Fruit fly (Drosophila melanogaster) whole organism, embryonic: ENCODE data around the gene CG13081.

Source experiments
- Abd-B ChIP-seq: fragments of 200-800 bp; sonication (Bioruptor generic); optimal IDR thresholded peaks from 2 replicates; lab custom pipeline; 2018; ENCODE audit warnings: missing biosample characterization, mild to moderate bottlenecking, missing genetic modification characterization, moderate library complexity
- Asciz ChIP-seq: fragments of 200-800 bp; sonication (Bioruptor generic); optimal IDR thresholded peaks from 2 replicates; lab custom pipeline; 2017; ENCODE audit warnings: missing biosample characterization, mild to moderate bottlenecking, missing genetic modification characterization, missing genetic modification reagents
- Atf-2 ChIP-seq: fragments of 200-800 bp; sonication (Bioruptor generic); optimal IDR thresholded peaks from 2 replicates; lab custom pipeline; 2016; ENCODE audit warnings: missing biosample characterization, missing genetic modification characterization
- C15 ChIP-seq: fragments of 200-800 bp; sonication (Bioruptor generic); IDR thresholded peaks from 3 replicates; pipeline ENCODE4 v1.3.6; 2022; ENCODE audit warnings: missing biosample characterization, missing genetic modification characterization
- CG10147 ChIP-seq: fragments of 200-800 bp; sonication (Bioruptor generic); optimal IDR thresholded peaks from 2 replicates; lab custom pipeline; 2019; ENCODE audit warnings: missing biosample characterization, mild to moderate bottlenecking, missing genetic modification characterization, moderate library complexity
- CG11093 ChIP-seq: fragments of 200-800 bp; sonication (Bioruptor generic); IDR thresholded peaks from 3 replicates; pipeline ENCODE4 v1.3.6; 2022; ENCODE audit warnings: missing biosample characterization, missing genetic modification characterization
- CG11695 ChIP-seq: fragments of 200-800 bp; sonication (Bioruptor generic); IDR thresholded peaks from 3 replicates; pipeline ENCODE4 v1.3.6; 2022; ENCODE audit warnings: missing biosample characterization, missing genetic modification characterization
- CG12299 ChIP-seq: fragments of 200-800 bp; sonication (Bioruptor generic); optimal IDR thresholded peaks from 2 replicates; lab custom pipeline; 2018; ENCODE audit warnings: missing biosample characterization, mild to moderate bottlenecking, missing genetic modification characterization
- CG14710 ChIP-seq: fragments of 200-800 bp; sonication (Bioruptor generic); optimal IDR thresholded peaks from 3 replicates; lab custom pipeline; 2019; ENCODE audit warnings: missing biosample characterization, mild to moderate bottlenecking, missing genetic modification characterization, moderate library complexity
- CG17328 ChIP-seq: fragments of 200-800 bp; sonication (Bioruptor generic); IDR thresholded peaks from 2 replicates; pipeline ENCODE4 v1.3.6; 2022; ENCODE audit warnings: missing biosample characterization, missing genetic modification characterization
- CG18011 ChIP-seq: fragments of 200-800 bp; sonication (Bioruptor generic); optimal IDR thresholded peaks from 2 replicates; lab custom pipeline; 2017; ENCODE audit warnings: missing biosample characterization, missing genetic modification characterization, mild to moderate bottlenecking, moderate library complexity, missing genotype
- CG2116 ChIP-seq: fragments of 200-800 bp; sonication (Bioruptor generic); optimal IDR thresholded peaks from 3 replicates; lab custom pipeline; 2018; ENCODE audit warnings: missing biosample characterization, mild to moderate bottlenecking, missing genetic modification characterization
- CG2202 ChIP-seq: fragments of 200-800 bp; sonication (Bioruptor generic); optimal IDR thresholded peaks from 2 replicates; lab custom pipeline; 2018; ENCODE audit warnings: missing biosample characterization, mild to moderate bottlenecking, missing genetic modification characterization
- CG4328 ChIP-seq: fragments of 200-800 bp; sonication (Bioruptor generic); optimal IDR thresholded peaks from 3 replicates; lab custom pipeline; 2017; ENCODE audit warnings: missing biosample characterization, missing genetic modification reagents, missing genetic modification characterization
- CG4404 ChIP-seq: fragments of 200-800 bp; sonication (Bioruptor generic); IDR thresholded peaks from 2 replicates; pipeline ENCODE4 v1.3.6; 2022; ENCODE audit warnings: missing biosample characterization, missing genetic modification characterization
- CG4820 ChIP-seq: fragments of 200-800 bp; sonication (Bioruptor generic); optimal IDR thresholded peaks from 3 replicates; lab custom pipeline; 2016; ENCODE audit warnings: missing biosample characterization, missing genetic modification characterization
- CG6765 ChIP-seq: fragments of 200-800 bp; sonication (Bioruptor generic); optimal IDR thresholded peaks from 3 replicates; lab custom pipeline; 2017; ENCODE audit warnings: missing biosample characterization, mild to moderate bottlenecking, missing genetic modification characterization
- CG7745 ChIP-seq: fragments of 200-800 bp; sonication (Bioruptor generic); optimal IDR thresholded peaks from 2 replicates; lab custom pipeline; 2018; ENCODE audit warnings: missing biosample characterization, mild to moderate bottlenecking, missing genetic modification characterization, moderate library complexity
- CG8089 ChIP-seq: fragments of 200-800 bp; sonication (Bioruptor generic); optimal IDR thresholded peaks from 3 replicates; lab custom pipeline; 2016; ENCODE audit warnings: missing biosample characterization, missing genetic modification characterization
- CG8281 ChIP-seq: fragments of 200-800 bp; sonication (Bioruptor generic); optimal IDR thresholded peaks from 2 replicates; lab custom pipeline; 2018; ENCODE audit warnings: missing biosample characterization, mild to moderate bottlenecking, missing genetic modification characterization, moderate library complexity
- CG8924 ChIP-seq: fragments of 200-800 bp; optimal IDR thresholded peaks from 3 replicates; lab custom pipeline; 2019; ENCODE audit warnings: missing biosample characterization, mild to moderate bottlenecking, missing genetic modification characterization, moderate library complexity
- CG9727 ChIP-seq: fragments of 200-800 bp; sonication (Bioruptor generic); optimal IDR thresholded peaks from 3 replicates; lab custom pipeline; 2017; ENCODE audit warnings: missing biosample characterization, mild to moderate bottlenecking, missing genetic modification characterization
- CG9932 ChIP-seq: fragments of 200-800 bp; sonication (Bioruptor generic); IDR thresholded peaks from 2 replicates; pipeline ENCODE4 v1.3.6; 2022; ENCODE audit warnings: missing biosample characterization, missing genetic modification characterization
- Camta ChIP-seq: fragments of 200-800 bp; sonication (Bioruptor generic); optimal IDR thresholded peaks from 2 replicates; lab custom pipeline; 2016; ENCODE audit warnings: missing biosample characterization, missing genetic modification characterization
- CkIIα-i1 ChIP-seq: fragments of 200-800 bp; sonication (Bioruptor generic); IDR thresholded peaks from 2 replicates; pipeline ENCODE4 v1.3.6; 2022; ENCODE audit warnings: missing biosample characterization, missing genetic modification characterization
- Dip2 ChIP-seq: fragments of 200-800 bp; sonication (Bioruptor generic); IDR thresholded peaks from 2 replicates; pipeline ENCODE4 v1.3.6; 2022; ENCODE audit warnings: missing biosample characterization, missing genetic modification characterization
- ERR ChIP-seq: fragments of 200-800 bp; sonication (Bioruptor generic); optimal IDR thresholded peaks from 2 replicates; lab custom pipeline; 2016; ENCODE audit warnings: missing biosample characterization, missing genetic modification characterization
- Ets65A ChIP-seq: fragments of 200-800 bp; sonication (Bioruptor generic); peaks from one replicate; lab custom pipeline; 2016; ENCODE audit warnings: missing biosample characterization, missing genetic modification characterization
- Gug ChIP-seq: fragments of 200-800 bp; sonication (Bioruptor generic); IDR thresholded peaks from 4 replicates; pipeline ENCODE4 v1.3.6; 2022; ENCODE audit warnings: missing biosample characterization, missing genetic modification characterization
- HLH4C ChIP-seq: fragments of 200-800 bp; sonication (Bioruptor generic); IDR thresholded peaks from 3 replicates; pipeline ENCODE4 v1.3.6; 2022; ENCODE audit warnings: missing biosample characterization, missing genetic modification characterization; ENCODE audit not compliant: partially characterized antibody
- Mad ChIP-seq: fragments of 200-800 bp; sonication (Bioruptor generic); optimal IDR thresholded peaks from 2 replicates; lab custom pipeline; 2016; ENCODE audit warnings: missing biosample characterization, missing genetic modification characterization
- NfI ChIP-seq: fragments of 200-800 bp; sonication (Bioruptor generic); optimal IDR thresholded peaks from 3 replicates; lab custom pipeline; 2018; ENCODE audit warnings: missing biosample characterization, mild to moderate bottlenecking, missing genetic modification characterization, moderate library complexity
- Oli ChIP-seq: fragments of 200-800 bp; sonication (Bioruptor generic); optimal IDR thresholded peaks from 2 replicates; lab custom pipeline; 2018; ENCODE audit warnings: missing biosample characterization, mild to moderate bottlenecking, missing genetic modification characterization, moderate library complexity
- Sox100B ChIP-seq: fragments of 200-800 bp; sonication (Bioruptor generic); optimal IDR thresholded peaks from 3 replicates; lab custom pipeline; 2018; ENCODE audit warnings: missing biosample characterization, mild to moderate bottlenecking, missing genetic modification characterization
- Xrp1 ChIP-seq: fragments of 200-800 bp; sonication (Bioruptor generic); IDR thresholded peaks from 2 replicates; pipeline ENCODE4 v1.3.6; 2022; ENCODE audit warnings: missing biosample characterization, missing genetic modification characterization
- croc ChIP-seq: fragments of 200-800 bp; sonication (Bioruptor generic); conservative IDR thresholded peaks from 3 replicates; pipeline ENCODE4 v1.3.6; 2022; ENCODE audit warnings: missing biosample characterization, missing genetic modification characterization
- crp ChIP-seq, 2 experiments: fragments of 200-800 bp; sonication (Bioruptor generic); optimal IDR thresholded peaks; 2 replicates in 1 of 2; 3 replicates in 1 of 2; lab custom pipeline; 2017; ENCODE audit warnings: missing biosample characterization in 2 of 2, missing genetic modification characterization in 2 of 2, mild to moderate bottlenecking in 1 of 2, moderate library complexity in 1 of 2
- ems ChIP-seq: fragments of 200-800 bp; sonication (Bioruptor generic); optimal IDR thresholded peaks from 3 replicates; lab custom pipeline; 2016; ENCODE audit warnings: missing biosample characterization, missing genetic modification characterization
- gce ChIP-seq: fragments of 200-800 bp; sonication (Bioruptor generic); IDR thresholded peaks from 3 replicates; pipeline ENCODE4 v1.3.6; 2022; ENCODE audit warnings: missing biosample characterization, missing genetic modification characterization
- gro ChIP-seq: fragments of 200-800 bp; sonication (Bioruptor generic); optimal IDR thresholded peaks from 2 replicates; lab custom pipeline; 2016; ENCODE audit warnings: missing biosample characterization, missing genetic modification characterization
- jumu ChIP-seq: fragments of 200-800 bp; sonication (Bioruptor generic); optimal IDR thresholded peaks from 3 replicates; lab custom pipeline; 2016; ENCODE audit warnings: missing biosample characterization, missing genetic modification characterization
- lov ChIP-seq, 2 experiments: fragments of 200-800 bp in 1 of 2; fragments of >200 bp in 1 of 2; sonication (Bioruptor generic) in 1 of 2; IDR thresholded peaks in 1 of 2; optimal IDR thresholded peaks in 1 of 2; 2 replicates in 1 of 2; 3 replicates in 1 of 2; pipeline versions ENCODE4 v1.3.6 to Lab custom; 2017 to 2022; ENCODE audit warnings: missing biosample characterization in 1 of 2, missing genetic modification characterization in 1 of 2
- nau ChIP-seq: fragments of 200-800 bp; sonication (Bioruptor generic); optimal IDR thresholded peaks from 3 replicates; lab custom pipeline; 2017; ENCODE audit warnings: missing biosample characterization, mild to moderate bottlenecking, missing genetic modification characterization, missing genetic modification reagents
- pan ChIP-seq, 4 experiments: fragments of >200 bp in 3 of 4; fragments of 200-800 bp in 1 of 4; sonication (Bioruptor generic) in 1 of 4; optimal IDR thresholded peaks in 3 of 4; IDR thresholded peaks in 1 of 4; 2 replicates each; pipeline versions ENCODE4 v1.3.6 to Lab custom; 2017 to 2022; ENCODE audit warnings: missing biosample characterization in 2 of 4, missing genetic modification characterization in 2 of 4, mixed read lengths in 1 of 4
- pita ChIP-seq: fragments of 200-800 bp; sonication (Bioruptor generic); optimal IDR thresholded peaks from 2 replicates; lab custom pipeline; 2017; ENCODE audit warnings: missing biosample characterization, mild to moderate bottlenecking, missing genetic modification characterization
- ranshi ChIP-seq: fragments of 200-800 bp; sonication (Bioruptor generic); IDR thresholded peaks from 2 replicates; pipeline ENCODE4 v1.3.6; 2022; ENCODE audit warnings: missing biosample characterization, missing genetic modification characterization
- rib ChIP-seq: fragments of 200-800 bp; sonication (Bioruptor generic); IDR thresholded peaks from 2 replicates; pipeline ENCODE4 v1.3.6; 2022; ENCODE audit warnings: missing biosample characterization, missing genetic modification characterization
- sr ChIP-seq: fragments of 200-800 bp; sonication (Bioruptor generic); IDR thresholded peaks from 3 replicates; pipeline ENCODE4 v1.3.6; 2022; ENCODE audit warnings: missing biosample characterization, missing genetic modification characterization
- zen2 ChIP-seq: fragments of 200-800 bp; sonication (Bioruptor generic); IDR thresholded peaks from 3 replicates; pipeline ENCODE4 v1.3.6; 2022; ENCODE audit warnings: missing biosample characterization, missing genetic modification characterization; ENCODE audit not compliant: partially characterized antibody

CG13081 gene

DNA sequence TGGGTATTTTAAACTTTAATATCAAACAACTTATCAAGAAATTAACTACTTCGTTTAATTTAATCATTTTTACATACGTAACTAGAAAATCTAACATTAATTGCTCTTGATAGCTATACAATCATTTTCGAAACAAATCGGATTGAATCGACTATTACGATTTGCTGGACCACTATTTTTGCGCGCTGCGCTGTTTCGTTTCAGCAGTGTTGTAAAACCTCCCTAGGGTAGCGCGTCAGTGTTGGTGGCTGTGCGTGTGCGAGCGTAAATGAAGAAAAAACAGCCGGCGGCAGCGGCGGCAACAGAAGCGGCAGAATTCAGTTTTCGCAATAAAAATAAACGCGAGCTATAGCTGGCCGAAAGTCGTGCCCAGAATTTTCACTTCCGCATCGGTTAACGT is 7.2 kb upstream of the CG13081 start, which contains the start of gene CG33116 (continued):
- TF ChIP-seq Xrp1 = peak; percentile 77
- TF ChIP-seq nau = no peak
- no peak for TF ChIP-seq sr (GFP tag; lab: Robert Waterston, UW)
- peak; percentile 63 for TF ChIP-seq CG2202 (tag; lab: Kevin White, UChicago)
- peak; percentile 68 for TF ChIP-seq Asciz (GFP tag; lab: Kevin White, UChicago)
- no peak for TF ChIP-seq zen2 (GFP tag; lab: Robert Waterston, UW)
- TF ChIP-seq crp (GFP tag; optimal IDR thresholded peaks at IDR 0.05; lab: Kevin White, UChicago) = peak in 1 of 2 experiments; percentile 77
- peak; percentile 78 for TF ChIP-seq rib (GFP tag; lab: Robert Waterston, UW)
- peak; percentile 83 for TF ChIP-seq ems (GFP tag; lab: Kevin White, UChicago)
- TF ChIP-seq CG4328 (GFP tag; lab: Kevin White, UChicago) = peak; percentile 38
- TF ChIP-seq CG11695 (GFP tag; lab: Robert Waterston, UW) = peak; percentile 76; the same call in 2 of the 3 replicates
- no peak for TF ChIP-seq Dip2
- TF ChIP-seq CG2116 (GFP tag; lab: Kevin White, UChicago) = peak; percentile 63
- no peak for TF ChIP-seq HLH4C
- TF ChIP-seq Ets65A (GFP tag; lab: Kevin White, UChicago) = peak; percentile 98
- peak; percentile 46; the same call in 2 of the 3 replicates for TF ChIP-seq croc
- TF ChIP-seq CG4404 (GFP tag; lab: Robert Waterston, UW) = peak; percentile 66
- peak; percentile 71 for TF ChIP-seq CG6765
- no peak for TF ChIP-seq pan (optimal IDR thresholded peaks at IDR 0.05; lab: Kevin White, UChicago)
- peak in 1 of 2 experiments; percentile 80 for TF ChIP-seq pan (GFP tag; optimal IDR thresholded peaks at IDR 0.05 in 1 of 2, IDR thresholded peaks at IDR 0.05 in 1 of 2)
- TF ChIP-seq Camta (GFP tag; lab: Kevin White, UChicago) = peak; percentile 78
- peak; percentile 58 for TF ChIP-seq CG18011
- TF ChIP-seq CG8281 (tag; lab: Kevin White, UChicago) = peak; percentile 45
- peak; percentile 72 for TF ChIP-seq Gug
- peak; percentile 20; the same call in 1 of the 3 replicates for TF ChIP-seq CG11093 (GFP tag; lab: Robert Waterston, UW)
- peak; percentile 52 for TF ChIP-seq Abd-B (GFP tag; lab: Kevin White, UChicago)
- TF ChIP-seq CG8089 = peak; percentile 68
- peak; percentile 84 for TF ChIP-seq Mad
- peak; percentile 75 for TF ChIP-seq CG4820 (GFP tag; lab: Kevin White, UChicago)
- TF ChIP-seq CG14710 (tag; lab: Kevin White, UChicago) = peak; percentile 78
- TF ChIP-seq Atf-2 (GFP tag; lab: Kevin White, UChicago) = peak; percentile 65
- peak; percentile 74 for TF ChIP-seq CG17328 (GFP tag; lab: Robert Waterston, UW)
- peak; percentile 85 for TF ChIP-seq CG9932 (GFP tag; lab: Robert Waterston, UW)
- TF ChIP-seq CG12299 (tag; lab: Kevin White, UChicago) = peak; percentile 45
- TF ChIP-seq Sox100B = peak; percentile 72
- peak; percentile 77; the same call in 1 of the 2 replicates for TF ChIP-seq ranshi (GFP tag; lab: Robert Waterston, UW)
- TF ChIP-seq ERR (GFP tag; lab: Kevin White, UChicago) = peak; percentile 60
- TF ChIP-seq CG10147 (GFP tag; lab: Kevin White, UChicago) = peak; percentile 45
- TF ChIP-seq CG7745 (tag; lab: Kevin White, UChicago) = peak; percentile 14
- peak; percentile 79 for TF ChIP-seq CG9727
- peak; percentile 27; the same call in 1 of the 3 replicates for TF ChIP-seq gce
- TF ChIP-seq jumu (GFP tag; lab: Kevin White, UChicago) = peak; percentile 83
- TF ChIP-seq lov (optimal IDR thresholded peaks at IDR 0.05; lab: Kevin White, UChicago) = no peak
- TF ChIP-seq lov (GFP tag; IDR thresholded peaks at IDR 0.05; lab: Robert Waterston, UW) = peak; percentile 81
- peak; percentile 84 for TF ChIP-seq Oli (tag; lab: Kevin White, UChicago)
- TF ChIP-seq CkIIα-i1 = peak; percentile 25; the same call in 1 of the 2 replicates
- peak; percentile 79 for TF ChIP-seq CG8924 (tag; lab: Kevin White, UChicago)
- peak; percentile 87 for TF ChIP-seq NfI (GFP tag; lab: Kevin White, UChicago)
- peak; percentile 86 for TF ChIP-seq gro (GFP tag; lab: Kevin White, UChicago)
- 0 out of 3 replicates have a peak, but pooled peaks have one; percentile 22 for TF ChIP-seq C15
- TF ChIP-seq pita = no peak
